Fruit fly (Drosophila melanogaster) whole organism, embryonic: ENCODE results near the gene CSN5.

Experiments used
- Aef1 ChIP-seq: fragments of 200-800 bp; sonication (Bioruptor generic); IDR thresholded peaks from 3 replicates; pipeline ENCODE4 v1.3.6; 2022; ENCODE audit warnings: missing biosample characterization, missing genetic modification characterization
- CG10147 ChIP-seq: fragments of 200-800 bp; sonication (Bioruptor generic); optimal IDR thresholded peaks from 2 replicates; lab custom pipeline; 2019; ENCODE audit warnings: missing biosample characterization, mild to moderate bottlenecking, missing genetic modification characterization, moderate library complexity
- CG10274 ChIP-seq: fragments of 200-800 bp; sonication (Bioruptor generic); optimal IDR thresholded peaks from 3 replicates; lab custom pipeline; 2017; ENCODE audit warnings: missing biosample characterization, mild to moderate bottlenecking, missing genetic modification characterization
- CG10431 ChIP-seq: fragments of 200-800 bp; sonication (Bioruptor generic); optimal IDR thresholded peaks from 3 replicates; lab custom pipeline; 2018; ENCODE audit warnings: missing biosample characterization, mild to moderate bottlenecking, missing genetic modification characterization
- CG14710 ChIP-seq: fragments of 200-800 bp; sonication (Bioruptor generic); optimal IDR thresholded peaks from 3 replicates; lab custom pipeline; 2019; ENCODE audit warnings: missing biosample characterization, mild to moderate bottlenecking, missing genetic modification characterization, moderate library complexity
- CG1529 ChIP-seq: fragments of 200-800 bp; sonication (Bioruptor generic); optimal IDR thresholded peaks from 3 replicates; lab custom pipeline; 2018; ENCODE audit warnings: missing biosample characterization, missing genetic modification characterization
- CG18764 ChIP-seq: fragments of 200-800 bp; sonication (Bioruptor generic); optimal IDR thresholded peaks from 3 replicates; lab custom pipeline; 2016; ENCODE audit warnings: missing biosample characterization, missing genetic modification characterization
- CG2129 ChIP-seq: fragments of 200-800 bp; sonication (Bioruptor generic); IDR thresholded peaks from 2 replicates; pipeline ENCODE4 v1.3.6; 2022; ENCODE audit warnings: missing biosample characterization, missing genetic modification characterization; ENCODE audit not compliant: partially characterized antibody
- CG31441 ChIP-seq: fragments of 200-800 bp; sonication (Bioruptor generic); IDR thresholded peaks from 2 replicates; pipeline ENCODE4 v1.3.6; 2022; ENCODE audit warnings: missing biosample characterization, missing genetic modification characterization
- CG34376 ChIP-seq: fragments of 200-800 bp; sonication (Bioruptor generic); optimal IDR thresholded peaks from 2 replicates; lab custom pipeline; 2018; ENCODE audit warnings: missing biosample characterization, mild to moderate bottlenecking, missing genetic modification characterization
- CG5245 ChIP-seq: fragments of 200-800 bp; sonication (Bioruptor generic); optimal IDR thresholded peaks from 3 replicates; lab custom pipeline; 2016; ENCODE audit warnings: missing biosample characterization, missing genetic modification characterization
- CG6654 ChIP-seq: fragments of 200-800 bp; sonication (Bioruptor generic); optimal IDR thresholded peaks from 2 replicates; lab custom pipeline; 2017; ENCODE audit warnings: missing biosample characterization, mild to moderate bottlenecking, missing genetic modification characterization
- CG7839 ChIP-seq: fragments of 200-800 bp; sonication (Bioruptor generic); optimal IDR thresholded peaks from 3 replicates; lab custom pipeline; 2018; ENCODE audit warnings: missing biosample characterization, mild to moderate bottlenecking, missing genetic modification characterization, moderate library complexity
- CG8359 ChIP-seq: fragments of 200-800 bp; sonication (Bioruptor generic); optimal IDR thresholded peaks from 2 replicates; lab custom pipeline; 2017; ENCODE audit warnings: missing biosample characterization, mild to moderate bottlenecking, missing genetic modification characterization, borderline replicate concordance
- CG8478 ChIP-seq: fragments of >200 bp; optimal IDR thresholded peaks from 2 replicates; lab custom pipeline; 2018
- CG9727 ChIP-seq: fragments of 200-800 bp; sonication (Bioruptor generic); optimal IDR thresholded peaks from 3 replicates; lab custom pipeline; 2017; ENCODE audit warnings: missing biosample characterization, mild to moderate bottlenecking, missing genetic modification characterization
- CTCF ChIP-seq: fragments of 200-800 bp; sonication (Bioruptor generic); optimal IDR thresholded peaks from 2 replicates; lab custom pipeline; 2017; ENCODE audit warnings: missing biosample characterization, mild to moderate bottlenecking, missing genetic modification characterization, moderate library complexity
- D19A ChIP-seq: fragments of 200-800 bp; optimal IDR thresholded peaks from 3 replicates; lab custom pipeline; 2019; ENCODE audit warnings: missing biosample characterization, mild to moderate bottlenecking, missing genetic modification characterization, moderate library complexity
- HLH4C ChIP-seq: fragments of 200-800 bp; sonication (Bioruptor generic); IDR thresholded peaks from 3 replicates; pipeline ENCODE4 v1.3.6; 2022; ENCODE audit warnings: missing biosample characterization, missing genetic modification characterization; ENCODE audit not compliant: partially characterized antibody
- HmgD ChIP-seq: fragments of 200-800 bp; sonication (Bioruptor generic); optimal IDR thresholded peaks from 3 replicates; lab custom pipeline; 2016; ENCODE audit warnings: missing biosample characterization, missing genetic modification characterization
- Hmr ChIP-seq: fragments of 200-800 bp; sonication (Bioruptor generic); optimal IDR thresholded peaks from 3 replicates; lab custom pipeline; 2017; ENCODE audit warnings: mild to moderate bottlenecking, missing biosample characterization, missing genetic modification reagents, missing genetic modification characterization
- Lim3 ChIP-seq: fragments of 200-800 bp; sonication (Bioruptor generic); IDR thresholded peaks from 2 replicates; pipeline ENCODE4 v1.3.6; 2022; ENCODE audit warnings: missing biosample characterization, missing genetic modification characterization
- MESR4 ChIP-seq: fragments of 200-800 bp; sonication (Bioruptor generic); optimal IDR thresholded peaks from 2 replicates; lab custom pipeline; 2018; ENCODE audit warnings: missing biosample characterization, mild to moderate bottlenecking, missing genetic modification characterization, moderate library complexity
- Mrtf ChIP-seq: fragments of 200-800 bp; sonication (Bioruptor generic); IDR thresholded peaks from 3 replicates; pipeline ENCODE4 v1.3.6; 2022; ENCODE audit warnings: missing biosample characterization, missing genetic modification characterization
- NC2β ChIP-seq: fragments of 200-800 bp; sonication (Bioruptor generic); optimal IDR thresholded peaks from 2 replicates; lab custom pipeline; 2016; ENCODE audit warnings: missing biosample characterization, missing genetic modification characterization
- Oli ChIP-seq: fragments of 200-800 bp; sonication (Bioruptor generic); optimal IDR thresholded peaks from 2 replicates; lab custom pipeline; 2018; ENCODE audit warnings: missing biosample characterization, mild to moderate bottlenecking, missing genetic modification characterization, moderate library complexity
- Scr ChIP-seq: fragments of 200-800 bp; sonication (Bioruptor generic); IDR thresholded peaks from 2 replicates; pipeline ENCODE4 v1.3.6; 2022; ENCODE audit warnings: missing biosample characterization, missing genetic modification characterization; ENCODE audit not compliant: partially characterized antibody
- Six4 ChIP-seq: fragments of 200-800 bp; sonication (Bioruptor generic); optimal IDR thresholded peaks from 2 replicates; lab custom pipeline; 2016; ENCODE audit warnings: missing biosample characterization, missing genetic modification characterization
- Xbp1 ChIP-seq: fragments of 200-800 bp; sonication (Bioruptor generic); optimal IDR thresholded peaks from 3 replicates; lab custom pipeline; 2016; ENCODE audit warnings: missing biosample characterization, mild to moderate bottlenecking, missing genetic modification characterization
- YL-1 ChIP-seq: fragments of 200-800 bp; sonication (Bioruptor generic); optimal IDR thresholded peaks from 3 replicates; lab custom pipeline; 2017; ENCODE audit warnings: missing biosample characterization, mild to moderate bottlenecking, missing genetic modification characterization
- bigmax ChIP-seq: fragments of 200-800 bp; sonication (Bioruptor generic); optimal IDR thresholded peaks from 2 replicates; lab custom pipeline; 2018; ENCODE audit warnings: missing biosample characterization, mild to moderate bottlenecking, missing genetic modification characterization
- dmrt99B ChIP-seq: fragments of 200-800 bp; sonication (Bioruptor generic); optimal IDR thresholded peaks from 2 replicates; lab custom pipeline; 2018; ENCODE audit warnings: missing biosample characterization, mild to moderate bottlenecking, missing genetic modification characterization, moderate library complexity
- emc ChIP-seq: fragments of 200-800 bp; sonication (Bioruptor generic); optimal IDR thresholded peaks from 2 replicates; lab custom pipeline; 2016; ENCODE audit warnings: missing biosample characterization, missing genetic modification characterization
- fd3F ChIP-seq: fragments of 200-800 bp; sonication (Bioruptor generic); optimal IDR thresholded peaks from 2 replicates; lab custom pipeline; 2018; ENCODE audit warnings: missing biosample characterization, mild to moderate bottlenecking, missing genetic modification characterization, moderate library complexity
- fd96Cb ChIP-seq: fragments of 200-800 bp; sonication (Bioruptor generic); optimal IDR thresholded peaks from 2 replicates; lab custom pipeline; 2018; ENCODE audit warnings: missing biosample characterization, mild to moderate bottlenecking, missing genetic modification characterization, moderate library complexity
- grn ChIP-seq: fragments of 200-800 bp; sonication (Bioruptor generic); optimal IDR thresholded peaks from 3 replicates; lab custom pipeline; 2017; ENCODE audit warnings: missing biosample characterization, missing genetic modification characterization
- h ChIP-seq: fragments of >200 bp; optimal IDR thresholded peaks from 2 replicates; lab custom pipeline; 2017
- hb ChIP-seq: fragments of 200-800 bp; sonication (Bioruptor generic); IDR thresholded peaks from 3 replicates; pipeline ENCODE4 v1.3.6; 2022; ENCODE audit warnings: missing biosample characterization, missing genetic modification characterization; ENCODE audit not compliant: partially characterized antibody
- hbn ChIP-seq: fragments of 200-800 bp; sonication (Bioruptor generic); IDR thresholded peaks from 2 replicates; pipeline ENCODE4 v1.3.6; 2022; ENCODE audit warnings: missing biosample characterization, missing genetic modification characterization; ENCODE audit not compliant: partially characterized antibody
- her ChIP-seq: fragments of 200-800 bp; sonication (Bioruptor generic); optimal IDR thresholded peaks from 2 replicates; lab custom pipeline; 2016; ENCODE audit warnings: missing biosample characterization, missing genetic modification characterization
- jumu ChIP-seq: fragments of 200-800 bp; sonication (Bioruptor generic); optimal IDR thresholded peaks from 3 replicates; lab custom pipeline; 2016; ENCODE audit warnings: missing biosample characterization, missing genetic modification characterization
- lbe ChIP-seq: fragments of 200-800 bp; sonication (Bioruptor generic); optimal IDR thresholded peaks from 2 replicates; lab custom pipeline; 2016; ENCODE audit warnings: missing biosample characterization, mild to moderate bottlenecking, missing genetic modification characterization
- luna ChIP-seq: fragments of 200-800 bp; sonication (Bioruptor generic); optimal IDR thresholded peaks from 2 replicates; lab custom pipeline; 2016; ENCODE audit warnings: missing biosample characterization, missing genetic modification characterization
- pros ChIP-seq: fragments of 200-800 bp; sonication (Bioruptor generic); optimal IDR thresholded peaks from 3 replicates; lab custom pipeline; 2019; ENCODE audit warnings: missing biosample characterization, mild to moderate bottlenecking, missing genetic modification characterization, moderate library complexity
- pum ChIP-seq: fragments of 200-800 bp; sonication (Bioruptor generic); optimal IDR thresholded peaks from 2 replicates; lab custom pipeline; 2016; ENCODE audit warnings: missing biosample characterization, missing genetic modification characterization
- repo ChIP-seq: fragments of 200-800 bp; sonication (Bioruptor generic); optimal IDR thresholded peaks from 2 replicates; lab custom pipeline; 2016; ENCODE audit warnings: missing biosample characterization, missing genetic modification characterization
- salm ChIP-seq: fragments of 200-800 bp; sonication (Bioruptor generic); optimal IDR thresholded peaks from 2 replicates; lab custom pipeline; 2018; ENCODE audit warnings: missing biosample characterization, mild to moderate bottlenecking, missing genetic modification characterization
- tio ChIP-seq: fragments of 200-800 bp; sonication (Bioruptor generic); optimal IDR thresholded peaks from 2 replicates; lab custom pipeline; 2017; ENCODE audit warnings: missing biosample characterization, missing genetic modification characterization, inconsistent platforms
- trem ChIP-seq: fragments of 200-800 bp; optimal IDR thresholded peaks from 3 replicates; lab custom pipeline; 2019; ENCODE audit warnings: missing biosample characterization, mild to moderate bottlenecking, missing genetic modification characterization, moderate library complexity
- trh ChIP-seq: fragments of 200-800 bp; sonication (Bioruptor generic); optimal IDR thresholded peaks from 2 replicates; lab custom pipeline; 2016; ENCODE audit warnings: missing biosample characterization, missing genetic modification characterization
- unpg ChIP-seq: fragments of 200-800 bp; sonication (Bioruptor generic); optimal IDR thresholded peaks from 3 replicates; lab custom pipeline; 2018; ENCODE audit warnings: missing biosample characterization, mild to moderate bottlenecking, missing genetic modification characterization, moderate library complexity
- vvl ChIP-seq: fragments of 200-800 bp; sonication (Bioruptor generic); IDR thresholded peaks from 2 replicates; pipeline ENCODE4 v1.3.6; 2022; ENCODE audit warnings: missing biosample characterization, missing genetic modification characterization

CSN5 gene

DNA sequence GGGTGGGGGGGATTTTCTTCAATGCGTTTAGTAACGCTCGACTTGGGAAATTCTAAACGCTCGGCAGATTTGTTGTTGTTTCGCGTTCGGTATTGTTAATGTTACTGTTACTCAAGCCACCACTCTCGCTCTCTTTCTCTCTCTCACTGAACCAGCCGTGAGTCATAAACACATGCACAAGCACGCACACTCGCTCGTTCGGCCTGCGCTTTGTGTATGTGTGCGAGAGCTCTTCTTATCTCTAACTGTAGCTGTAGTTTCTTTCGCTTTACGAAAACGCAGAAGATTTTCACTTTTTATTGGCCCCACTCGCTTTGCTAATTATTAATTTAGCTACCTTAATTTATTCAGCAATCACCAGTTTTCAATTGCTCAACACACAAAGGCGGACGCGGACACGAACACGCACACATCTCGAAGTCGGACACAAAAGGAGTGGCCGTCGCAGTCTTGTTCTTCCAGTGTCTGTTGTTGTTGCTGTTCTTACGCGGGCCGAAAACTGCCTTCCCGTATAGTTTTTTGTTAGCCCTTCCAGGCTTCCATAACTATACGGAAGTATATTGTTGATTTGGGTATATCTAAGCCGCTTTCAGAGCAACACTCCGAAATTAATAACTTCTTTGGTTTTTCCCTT lies 16.8 kb upstream of the CSN5 start (continued):
- no peak for TF ChIP-seq salm (tag; lab: Kevin White, UChicago)
- TF ChIP-seq CG5245 = no peak
- no peak for TF ChIP-seq repo (GFP tag; lab: Kevin White, UChicago)
- TF ChIP-seq CG34376 (GFP tag; lab: Kevin White, UChicago) = no peak
- no peak for TF ChIP-seq CG8359 (GFP tag; lab: Kevin White, UChicago)
- no peak for TF ChIP-seq fd96Cb (tag; lab: Kevin White, UChicago)
- TF ChIP-seq Scr = peak; percentile 8
- TF ChIP-seq bigmax (GFP tag; lab: Kevin White, UChicago) = no peak
- TF ChIP-seq HmgD (GFP tag; lab: Kevin White, UChicago) = no peak
- TF ChIP-seq fd3F (GFP tag; lab: Kevin White, UChicago) = no peak
- no peak for TF ChIP-seq lbe (GFP tag; lab: Kevin White, UChicago)
- peak; percentile 16 for TF ChIP-seq grn
- no peak for TF ChIP-seq HLH4C (GFP tag; lab: Robert Waterston, UW)
- no peak for TF ChIP-seq NC2β (GFP tag; lab: Kevin White, UChicago)
- no peak for TF ChIP-seq CG18764 (GFP tag; lab: Kevin White, UChicago)
- peak; percentile 52; the same call in 1 of the 2 replicates for TF ChIP-seq vvl (GFP tag; lab: Robert Waterston, UW)
- no peak for TF ChIP-seq CG6654
- no peak for TF ChIP-seq her (GFP tag; lab: Kevin White, UChicago)
- TF ChIP-seq Oli (tag; lab: Kevin White, UChicago) = no peak
- no peak for TF ChIP-seq CG10431 (GFP tag; lab: Kevin White, UChicago)
- TF ChIP-seq MESR4 (GFP tag; lab: Kevin White, UChicago) = no peak
- no peak for TF ChIP-seq trh (GFP tag; lab: Kevin White, UChicago)
- no peak for TF ChIP-seq CG10274 (GFP tag; lab: Kevin White, UChicago)
- TF ChIP-seq tio (GFP tag; lab: Kevin White, UChicago) = no peak
- no peak for TF ChIP-seq D19A (tag; lab: Kevin White, UChicago)
- no peak for TF ChIP-seq Lim3
- no peak for TF ChIP-seq unpg (GFP tag; lab: Kevin White, UChicago)
- no peak for TF ChIP-seq trem (tag; lab: Kevin White, UChicago)
- TF ChIP-seq pros (GFP tag; lab: Kevin White, UChicago) = peak; percentile 97
- no peak for TF ChIP-seq pum (GFP tag; lab: Kevin White, UChicago)
- no peak for TF ChIP-seq emc (GFP tag; lab: Kevin White, UChicago)
- TF ChIP-seq CG14710 (tag; lab: Kevin White, UChicago) = no peak
- no peak for TF ChIP-seq CG1529 (GFP tag; lab: Kevin White, UChicago)
- no peak for TF ChIP-seq CG7839
- TF ChIP-seq hb (GFP tag; lab: Robert Waterston, UW) = no peak
- TF ChIP-seq Six4 (GFP tag; lab: Kevin White, UChicago) = no peak
- no peak for TF ChIP-seq CG31441 (GFP tag; lab: Robert Waterston, UW)
- TF ChIP-seq h (lab: Kevin White, UChicago) = no peak
- no peak for TF ChIP-seq luna (GFP tag; lab: Kevin White, UChicago)
- TF ChIP-seq CTCF (GFP tag; lab: Kevin White, UChicago) = no peak
- no peak for TF ChIP-seq CG2129 (GFP tag; lab: Robert Waterston, UW)
- TF ChIP-seq CG10147 (GFP tag; lab: Kevin White, UChicago) = no peak
- no peak for TF ChIP-seq Mrtf (GFP tag; lab: Robert Waterston, UW)
- peak; percentile 23; the same call in 1 of the 2 replicates for TF ChIP-seq hbn
- no peak for TF ChIP-seq CG9727 (GFP tag; lab: Kevin White, UChicago)
- no peak for TF ChIP-seq dmrt99B (tag; lab: Kevin White, UChicago)
- TF ChIP-seq Xbp1 (GFP tag; lab: Kevin White, UChicago) = no peak
- TF ChIP-seq jumu = no peak
- TF ChIP-seq Aef1 (GFP tag; lab: Robert Waterston, UW) = no peak
- TF ChIP-seq CG8478 = no peak
- peak; percentile 39 for TF ChIP-seq YL-1 (GFP tag; lab: Kevin White, UChicago)
- no peak for TF ChIP-seq Hmr (GFP tag; lab: Kevin White, UChicago)
